Fruit fly (Drosophila melanogaster): Measurements from ENCODE around the gene CG6985.

dm6 chr3R:22750039-22750438 is 9.1 kb downstream of the CG6985 start:
- no peak for TF ChIP-seq GATAd (GFP tag; optimal IDR thresholded peaks at IDR 0.05)
- no peak for TF ChIP-seq pan (optimal IDR thresholded peaks at IDR 0.05)
- TF ChIP-seq Abd-B (GFP tag; optimal IDR thresholded peaks at IDR 0.05): no peak
- no peak for TF ChIP-seq lola (GFP tag; optimal IDR thresholded peaks at IDR 0.05)
- TF ChIP-seq Myc (optimal IDR thresholded peaks at IDR 0.05): no peak
- no peak for TF ChIP-seq fru (GFP tag; optimal IDR thresholded peaks at IDR 0.05)
- TF ChIP-seq rgr (GFP tag; optimal IDR thresholded peaks at IDR 0.05): no peak
- no peak for TF ChIP-seq CrebA (GFP tag; optimal IDR thresholded peaks at IDR 0.05; ENCODE audit: borderline replicate concordance)
- no peak for TF ChIP-seq psq (GFP tag; optimal IDR thresholded peaks at IDR 0.05)
- no peak for TF ChIP-seq ey (GFP tag; optimal IDR thresholded peaks at IDR 0.05)
- no peak for TF ChIP-seq CG32264 (GFP tag; optimal IDR thresholded peaks at IDR 0.05)
